Fruit fly (Drosophila melanogaster) S2 (cell line): ENCODE measurements around the gene CG15042.

Source experiments
- CG8478 ChIP-seq: fragments of >200 bp; optimal IDR thresholded peaks from 2 replicates; lab custom pipeline; 2018
- CTCF ChIP-seq, 2 experiments: fragments of >200 bp; optimal IDR thresholded peaks; 2 replicates each; lab custom pipeline; 2018

- TF ChIP-seq CG8478 (lab: Kevin White, UChicago) (no peak), CTCF (optimal IDR thresholded peaks at IDR 0.05; lab: Kevin White, UChicago) (no peak)
Measured at dm6 chrX:18482537-18482936, 45.5 kb downstream of the CG15042 start.
